Worm (Caenorhabditis elegans) whole organism, L4/young adult: Measurements from ENCODE around the gene hmit-1.1.

Source experiments
- W03F9.2 ChIP-seq: fragments of 150-350 bp; optimal IDR thresholded peaks from 2 replicates; lab custom pipeline; 2014; ENCODE audit warnings: missing biosample characterization, missing genetic modification characterization
- dao-5 ChIP-seq: sonication (generic microtip); optimal IDR thresholded peaks from 2 replicates; lab custom pipeline; 2016; ENCODE audit warnings: missing genotype, missing genetic modification characterization, moderate library complexity, missing compliant biosample characterization
- him-1 ChIP-seq: sonication (generic microtip); optimal IDR thresholded peaks from 2 replicates; lab custom pipeline; 2016; ENCODE audit warnings: missing genotype, missing genetic modification reagents, missing genetic modification characterization, missing compliant biosample characterization

ce11 chrV:18564786-18565185, 48.2 kb downstream of the hmit-1.1 start, which contains the start of gene srg-34:
- TF ChIP-seq W03F9.2 (tag; lab: Kevin White, UChicago): no peak
- no peak for TF ChIP-seq him-1
- TF ChIP-seq dao-5: no peak
